Fruit fly (Drosophila melanogaster) whole organism, embryonic: ENCODE data around the gene Peritrophin-A.

Source experiments
- ATbp ChIP-seq: fragments of 200-800 bp; sonication (Bioruptor generic); optimal IDR thresholded peaks from 2 replicates; lab custom pipeline; 2017; ENCODE audit warnings: missing biosample characterization, mild to moderate bottlenecking, missing genetic modification characterization, missing genetic modification reagents
- Abd-B ChIP-seq: fragments of 200-800 bp; sonication (Bioruptor generic); optimal IDR thresholded peaks from 2 replicates; lab custom pipeline; 2018; ENCODE audit warnings: missing biosample characterization, mild to moderate bottlenecking, missing genetic modification characterization, moderate library complexity
- CG1024 ChIP-seq: fragments of 200-800 bp; sonication (Bioruptor generic); IDR thresholded peaks from 2 replicates; pipeline ENCODE4 v1.3.6; 2022; ENCODE audit warnings: missing biosample characterization, missing genetic modification characterization
- CG11695 ChIP-seq: fragments of 200-800 bp; sonication (Bioruptor generic); IDR thresholded peaks from 3 replicates; pipeline ENCODE4 v1.3.6; 2022; ENCODE audit warnings: missing biosample characterization, missing genetic modification characterization
- CG11696 ChIP-seq: fragments of 200-800 bp; sonication (Bioruptor generic); IDR thresholded peaks from 2 replicates; pipeline ENCODE4 v1.3.6; 2022; ENCODE audit warnings: missing biosample characterization, missing genetic modification characterization
- CG12104 ChIP-seq: fragments of 200-800 bp; sonication (Bioruptor generic); optimal IDR thresholded peaks from 3 replicates; lab custom pipeline; 2016; ENCODE audit warnings: missing biosample characterization, missing genetic modification characterization
- CG12299 ChIP-seq: fragments of 200-800 bp; sonication (Bioruptor generic); optimal IDR thresholded peaks from 2 replicates; lab custom pipeline; 2018; ENCODE audit warnings: missing biosample characterization, mild to moderate bottlenecking, missing genetic modification characterization
- CG14965 ChIP-seq: fragments of 200-800 bp; sonication (Bioruptor generic); optimal IDR thresholded peaks from 2 replicates; lab custom pipeline; 2016; ENCODE audit warnings: missing biosample characterization, missing genetic modification characterization, borderline replicate concordance
- CG17612 ChIP-seq: fragments of 200-800 bp; sonication (Bioruptor generic); IDR thresholded peaks from 2 replicates; pipeline ENCODE4 v1.3.6; 2022; ENCODE audit warnings: missing biosample characterization, missing genetic modification characterization
- CG2889 ChIP-seq: fragments of 200-800 bp; sonication (Bioruptor generic); IDR thresholded peaks from 3 replicates; pipeline ENCODE4 v1.3.6; 2022; ENCODE audit warnings: missing biosample characterization, missing genetic modification characterization
- CG31224 ChIP-seq: fragments of 200-800 bp; sonication (Bioruptor generic); IDR thresholded peaks from 2 replicates; pipeline ENCODE4 v1.3.6; 2022; ENCODE audit warnings: missing biosample characterization, missing genetic modification characterization
- CG32532 ChIP-seq: fragments of 200-800 bp; sonication (Bioruptor generic); IDR thresholded peaks from 2 replicates; pipeline ENCODE4 v1.3.6; 2022; ENCODE audit warnings: missing biosample characterization, missing genetic modification characterization
- CG3407 ChIP-seq: fragments of 200-800 bp; sonication (Bioruptor generic); optimal IDR thresholded peaks from 2 replicates; lab custom pipeline; 2018; ENCODE audit warnings: missing biosample characterization, mild to moderate bottlenecking, missing genetic modification characterization
- CG3995 ChIP-seq: fragments of 200-800 bp; sonication (Bioruptor generic); optimal IDR thresholded peaks from 3 replicates; lab custom pipeline; 2016; ENCODE audit warnings: missing biosample characterization, missing genetic modification characterization
- CG4617 ChIP-seq: fragments of 200-800 bp; sonication (Bioruptor generic); optimal IDR thresholded peaks from 3 replicates; lab custom pipeline; 2016; ENCODE audit warnings: missing biosample characterization, missing genetic modification characterization, borderline replicate concordance
- CG5180 ChIP-seq: fragments of 200-800 bp; sonication (Bioruptor generic); optimal IDR thresholded peaks from 3 replicates; lab custom pipeline; 2017; ENCODE audit warnings: missing biosample characterization, missing genetic modification characterization, mild to moderate bottlenecking, moderate library complexity, missing genetic modification reagents
- CG6272 ChIP-seq: fragments of 200-800 bp; sonication (Bioruptor generic); IDR thresholded peaks from 2 replicates; pipeline ENCODE4 v1.3.6; 2022; ENCODE audit warnings: missing biosample characterization, missing genetic modification characterization
- CG8290 ChIP-seq, 3 experiments: fragments of 200-800 bp; sonication (Bioruptor generic); optimal IDR thresholded peaks; 2 replicates each; lab custom pipeline; 2016 to 2019; ENCODE audit warnings: missing biosample characterization in 3 of 3, missing genetic modification characterization in 3 of 3, mild to moderate bottlenecking in 2 of 3, moderate library complexity in 1 of 3
- CG8388 ChIP-seq: fragments of 200-800 bp; sonication (Bioruptor generic); optimal IDR thresholded peaks from 2 replicates; lab custom pipeline; 2019; ENCODE audit warnings: missing biosample characterization, mild to moderate bottlenecking, missing genetic modification characterization, moderate library complexity
- CG8944 ChIP-seq: fragments of 200-800 bp; sonication (Bioruptor generic); optimal IDR thresholded peaks from 3 replicates; lab custom pipeline; 2016; ENCODE audit warnings: missing biosample characterization, missing genetic modification characterization
- CG9609 ChIP-seq: fragments of 200-800 bp; sonication (Bioruptor generic); optimal IDR thresholded peaks from 3 replicates; lab custom pipeline; 2016; ENCODE audit warnings: missing biosample characterization, missing genetic modification characterization
- CG9932 ChIP-seq: fragments of 200-800 bp; sonication (Bioruptor generic); IDR thresholded peaks from 2 replicates; pipeline ENCODE4 v1.3.6; 2022; ENCODE audit warnings: missing biosample characterization, missing genetic modification characterization
- CHES-1-like ChIP-seq: fragments of 200-800 bp; sonication (Bioruptor generic); optimal IDR thresholded peaks from 2 replicates; lab custom pipeline; 2016; ENCODE audit warnings: missing biosample characterization, missing genetic modification characterization
- Dbx ChIP-seq: fragments of 200-800 bp; sonication (Bioruptor generic); IDR thresholded peaks from 3 replicates; pipeline ENCODE4 v1.3.6; 2022; ENCODE audit warnings: missing biosample characterization, missing genetic modification characterization
- Deaf1 ChIP-seq: fragments of 200-800 bp; optimal IDR thresholded peaks from 3 replicates; lab custom pipeline; 2019; ENCODE audit warnings: missing biosample characterization, mild to moderate bottlenecking, missing genetic modification characterization, moderate library complexity
- Doc2 ChIP-seq: fragments of 200-800 bp; sonication (Bioruptor generic); IDR thresholded peaks from 2 replicates; pipeline ENCODE4 v1.3.6; 2022; ENCODE audit warnings: missing biosample characterization, missing genetic modification characterization
- H2.0 ChIP-seq: fragments of 200-800 bp; sonication (Bioruptor generic); IDR thresholded peaks from 2 replicates; pipeline ENCODE4 v1.3.6; 2022; ENCODE audit warnings: missing biosample characterization, missing genetic modification characterization
- HmgZ ChIP-seq: fragments of 200-800 bp; sonication (Bioruptor generic); optimal IDR thresholded peaks from 2 replicates; lab custom pipeline; 2018; ENCODE audit warnings: missing biosample characterization, mild to moderate bottlenecking, missing genetic modification characterization
- MTF-1 ChIP-seq: fragments of 200-800 bp; sonication (Bioruptor generic); optimal IDR thresholded peaks from 2 replicates; lab custom pipeline; 2018; ENCODE audit warnings: missing biosample characterization, mild to moderate bottlenecking, missing genetic modification characterization, borderline replicate concordance
- NfI ChIP-seq: fragments of 200-800 bp; sonication (Bioruptor generic); optimal IDR thresholded peaks from 3 replicates; lab custom pipeline; 2018; ENCODE audit warnings: missing biosample characterization, mild to moderate bottlenecking, missing genetic modification characterization, moderate library complexity
- Oaz ChIP-seq: fragments of 200-800 bp; sonication (Bioruptor generic); IDR thresholded peaks from 2 replicates; pipeline ENCODE4 v1.3.6; 2022; ENCODE audit warnings: missing biosample characterization, missing genetic modification characterization
- Optix ChIP-seq: fragments of 200-800 bp; sonication (Bioruptor generic); IDR thresholded peaks from 3 replicates; pipeline ENCODE4 v1.3.6; 2022; ENCODE audit warnings: missing biosample characterization, missing genetic modification characterization
- Pdp1 ChIP-seq, 2 experiments: fragments of 200-800 bp; sonication (Bioruptor generic); optimal IDR thresholded peaks; 3 replicates each; lab custom pipeline; 2016; ENCODE audit warnings: missing biosample characterization in 2 of 2, missing genetic modification characterization in 2 of 2, mild to moderate bottlenecking in 1 of 2, moderate library complexity in 1 of 2
- Poxn ChIP-seq: fragments of 200-800 bp; sonication (Bioruptor generic); IDR thresholded peaks from 2 replicates; pipeline ENCODE4 v1.3.6; 2022; ENCODE audit warnings: missing biosample characterization, missing genetic modification characterization
- Rfx ChIP-seq: fragments of 200-800 bp; sonication (Bioruptor generic); IDR thresholded peaks from 2 replicates; pipeline ENCODE4 v1.3.6; 2022; ENCODE audit warnings: missing biosample characterization, missing genetic modification characterization
- abd-A ChIP-seq: fragments of 200-800 bp; sonication (Bioruptor generic); optimal IDR thresholded peaks from 3 replicates; lab custom pipeline; 2019; ENCODE audit warnings: missing biosample characterization, mild to moderate bottlenecking, missing genetic modification characterization, moderate library complexity
- bab2 ChIP-seq: fragments of 200-800 bp; sonication (Bioruptor generic); optimal IDR thresholded peaks from 2 replicates; lab custom pipeline; 2016; ENCODE audit warnings: missing biosample characterization, missing genetic modification characterization
- bigmax ChIP-seq: fragments of 200-800 bp; sonication (Bioruptor generic); optimal IDR thresholded peaks from 2 replicates; lab custom pipeline; 2018; ENCODE audit warnings: missing biosample characterization, mild to moderate bottlenecking, missing genetic modification characterization
- dimm ChIP-seq: fragments of 200-800 bp; sonication (Bioruptor generic); IDR thresholded peaks from 2 replicates; pipeline ENCODE4 v1.3.6; 2022; ENCODE audit warnings: missing biosample characterization, missing genetic modification characterization
- exex ChIP-seq: fragments of 200-800 bp; sonication (Bioruptor generic); optimal IDR thresholded peaks from 4 replicates; lab custom pipeline; 2018; ENCODE audit warnings: missing biosample characterization, mild to moderate bottlenecking, missing genetic modification characterization, moderate library complexity
- gcm ChIP-seq: fragments of 200-800 bp; sonication (Bioruptor generic); optimal IDR thresholded peaks from 2 replicates; lab custom pipeline; 2019; ENCODE audit warnings: missing biosample characterization, mild to moderate bottlenecking, missing genetic modification characterization, moderate library complexity
- gfzf ChIP-seq: fragments of 200-800 bp; sonication (Bioruptor generic); optimal IDR thresholded peaks from 2 replicates; lab custom pipeline; 2016; ENCODE audit warnings: missing biosample characterization, mild to moderate bottlenecking, missing genetic modification characterization, moderate library complexity
- jumu ChIP-seq: fragments of 200-800 bp; sonication (Bioruptor generic); optimal IDR thresholded peaks from 3 replicates; lab custom pipeline; 2016; ENCODE audit warnings: missing biosample characterization, missing genetic modification characterization
- pum ChIP-seq: fragments of 200-800 bp; sonication (Bioruptor generic); optimal IDR thresholded peaks from 2 replicates; lab custom pipeline; 2016; ENCODE audit warnings: missing biosample characterization, missing genetic modification characterization
- slp2 ChIP-seq: fragments of 200-800 bp; sonication (Bioruptor generic); optimal IDR thresholded peaks from 2 replicates; lab custom pipeline; 2016; ENCODE audit warnings: missing biosample characterization, missing genetic modification characterization
- sqz ChIP-seq: fragments of 200-800 bp; sonication (Bioruptor generic); optimal IDR thresholded peaks from 3 replicates; lab custom pipeline; 2018; ENCODE audit warnings: missing biosample characterization, mild to moderate bottlenecking, missing genetic modification characterization
- stc ChIP-seq: fragments of 200-800 bp; sonication (Bioruptor generic); IDR thresholded peaks from 2 replicates; pipeline ENCODE4 v1.3.6; 2022; ENCODE audit warnings: missing biosample characterization, missing genetic modification characterization
- ttk ChIP-seq: fragments of 200-800 bp; sonication (Bioruptor generic); IDR thresholded peaks from 2 replicates; pipeline ENCODE4 v2.1.2; 2022; ENCODE audit warnings: missing biosample characterization, missing genetic modification characterization
- vvl ChIP-seq: fragments of 200-800 bp; sonication (Bioruptor generic); IDR thresholded peaks from 2 replicates; pipeline ENCODE4 v1.3.6; 2022; ENCODE audit warnings: missing biosample characterization, missing genetic modification characterization
- yki ChIP-seq: fragments of >200 bp; optimal IDR thresholded peaks from 3 replicates; lab custom pipeline; 2018

Peritrophin-A gene

dm6 chrX:20256849-20257590 lies 12.6 kb downstream of the Peritrophin-A start, which contains the start of gene CG17065 (continued):
- TF ChIP-seq Oaz (GFP tag; lab: Robert Waterston, UW): no peak
- TF ChIP-seq CG4617 (GFP tag; lab: Kevin White, UChicago): peak; percentile 39
- no peak for TF ChIP-seq stc (GFP tag; lab: Robert Waterston, UW)
- TF ChIP-seq Poxn (GFP tag; lab: Robert Waterston, UW): no peak
- no peak for TF ChIP-seq CG31224 (GFP tag; lab: Robert Waterston, UW)
- TF ChIP-seq CG8290 (GFP tag; optimal IDR thresholded peaks at IDR 0.05; lab: Kevin White, UChicago): peak; percentile 5
- TF ChIP-seq CG8290 (tag; optimal IDR thresholded peaks at IDR 0.05; lab: Kevin White, UChicago): peak in 1 of 2 experiments; percentile 70
- TF ChIP-seq CG8944 (GFP tag; lab: Kevin White, UChicago): no peak
- no peak for TF ChIP-seq CG11696
- no peak for TF ChIP-seq CG5180
- no peak for TF ChIP-seq H2.0 (GFP tag; lab: Robert Waterston, UW)
- peak; percentile 14; the same call in 1 of the 2 replicates for TF ChIP-seq vvl
- TF ChIP-seq CG3407 (GFP tag; lab: Kevin White, UChicago): no peak
- no peak for TF ChIP-seq slp2 (GFP tag; lab: Kevin White, UChicago)
- peak; percentile 68 for TF ChIP-seq Rfx
- peak; percentile 49; the same call in 1 of the 2 replicates for TF ChIP-seq CG9932 (GFP tag; lab: Robert Waterston, UW)
- no peak for TF ChIP-seq CG17612 (GFP tag; lab: Robert Waterston, UW)
- no peak for TF ChIP-seq sqz (GFP tag; lab: Kevin White, UChicago)
- TF ChIP-seq Dbx (GFP tag; lab: Robert Waterston, UW): peak; percentile 27; the same call in 1 of the 3 replicates
- no peak for TF ChIP-seq yki (lab: Kevin White, UChicago)
- no peak for TF ChIP-seq Optix (GFP tag; lab: Robert Waterston, UW)
- peak; percentile 12 for TF ChIP-seq CG9609
- TF ChIP-seq CG11695 (GFP tag; lab: Robert Waterston, UW): no peak
- TF ChIP-seq jumu (GFP tag; lab: Kevin White, UChicago): peak; percentile 13
- TF ChIP-seq CG12299 (tag; lab: Kevin White, UChicago): peak; percentile 19
- no peak for TF ChIP-seq CG6272
- TF ChIP-seq CG8388 (GFP tag; lab: Kevin White, UChicago): no peak
- TF ChIP-seq CG1024 (GFP tag; lab: Robert Waterston, UW): no peak
- TF ChIP-seq dimm: no peak
- no peak for TF ChIP-seq ttk
- TF ChIP-seq abd-A (tag; lab: Kevin White, UChicago): no peak
- peak; percentile 25 for TF ChIP-seq CG3995 (GFP tag; lab: Kevin White, UChicago)
- no peak for TF ChIP-seq CG14965 (GFP tag; lab: Kevin White, UChicago)
- no peak for TF ChIP-seq CG2889
- TF ChIP-seq bab2 (GFP tag; lab: Kevin White, UChicago): peak; percentile 35
- TF ChIP-seq NfI (GFP tag; lab: Kevin White, UChicago): peak; percentile 27
- TF ChIP-seq Deaf1 (tag; lab: Kevin White, UChicago): no peak
- no peak for TF ChIP-seq ATbp (GFP tag; lab: Kevin White, UChicago)
- no peak for TF ChIP-seq Doc2 (GFP tag; lab: Robert Waterston, UW)
- TF ChIP-seq CG32532 (GFP tag; lab: Robert Waterston, UW): 0 out of 2 replicates have a peak, but pooled peaks have one; percentile 32
- TF ChIP-seq bigmax (GFP tag; lab: Kevin White, UChicago): no peak
- TF ChIP-seq gfzf: peak; percentile 21
- no peak for TF ChIP-seq CG12104 (GFP tag; lab: Kevin White, UChicago)
- TF ChIP-seq MTF-1 (GFP tag; lab: Kevin White, UChicago): no peak
- TF ChIP-seq pum (GFP tag; lab: Kevin White, UChicago): peak; percentile 41
- no peak for TF ChIP-seq gcm (GFP tag; lab: Kevin White, UChicago)
- peak; percentile 10 for TF ChIP-seq exex (tag; lab: Kevin White, UChicago)
- peak; percentile 22 for TF ChIP-seq Abd-B (GFP tag; lab: Kevin White, UChicago)
- peak; percentile 43 for TF ChIP-seq HmgZ
- peak in 1 of 2 experiments; percentile 36 for TF ChIP-seq Pdp1 (GFP tag; optimal IDR thresholded peaks at IDR 0.05; lab: Kevin White, UChicago)
- no peak for TF ChIP-seq CHES-1-like (GFP tag; lab: Kevin White, UChicago)
